Worm (Caenorhabditis elegans) whole organism, L2 larva: ENCODE measurements around the gene D2024.1.

Source experiments
- F13H6.1 ChIP-seq: sonication (generic microtip); optimal IDR thresholded peaks from 2 replicates; lab custom pipeline; 2016; ENCODE audit warnings: missing genetic modification characterization, missing compliant biosample characterization
- R02D3.7 ChIP-seq: fragments of 150-350 bp; optimal IDR thresholded peaks from 2 replicates; lab custom pipeline; 2014; ENCODE audit warnings: missing biosample characterization, missing genetic modification characterization
- Y55F3AM.14 ChIP-seq: fragments of 200-800 bp; sonication (Bioruptor generic); optimal IDR thresholded peaks from 2 replicates; lab custom pipeline; 2018; ENCODE audit warnings: mild to moderate bottlenecking, missing genetic modification characterization, missing compliant biosample characterization
- ZK546.5 ChIP-seq: sonication (generic microtip); optimal IDR thresholded peaks from 2 replicates; lab custom pipeline; 2017; ENCODE audit warnings: missing biosample characterization, missing genetic modification characterization
- alr-1 ChIP-seq: fragments of 150-350 bp; optimal IDR thresholded peaks from 2 replicates; lab custom pipeline; 2014; ENCODE audit warnings: missing biosample characterization, missing genetic modification characterization
- ama-1 ChIP-seq: fragments of 150-350 bp; optimal IDR thresholded peaks from 2 replicates; lab custom pipeline; 2018; ENCODE audit warnings: inconsistent platforms
- ceh-16 ChIP-seq: fragments of 150-350 bp; optimal IDR thresholded peaks from 2 replicates; lab custom pipeline; 2014; ENCODE audit warnings: missing biosample characterization, missing genetic modification characterization
- crh-2 ChIP-seq: sonication (generic microtip); optimal IDR thresholded peaks from 2 replicates; lab custom pipeline; 2017; ENCODE audit warnings: missing biosample characterization, missing genetic modification characterization
- elt-1 ChIP-seq: fragments of 150-350 bp; optimal IDR thresholded peaks from 2 replicates; lab custom pipeline; 2014; ENCODE audit warnings: missing biosample characterization, missing genetic modification characterization
- elt-3 ChIP-seq: sonication (generic microtip); optimal IDR thresholded peaks from 2 replicates; lab custom pipeline; 2017; ENCODE audit warnings: missing biosample characterization, missing genetic modification characterization
- lin-11 ChIP-seq: fragments of 150-350 bp; sonication (generic microtip); optimal IDR thresholded peaks from 2 replicates; lab custom pipeline; 2014; ENCODE audit warnings: missing biosample characterization, missing genetic modification characterization, inconsistent platforms, mixed read lengths
- lin-13 ChIP-seq: fragments of 150-350 bp; optimal IDR thresholded peaks from 2 replicates; lab custom pipeline; 2014; ENCODE audit warnings: missing biosample characterization, missing genetic modification reagents, missing genetic modification characterization
- lin-39 ChIP-seq: fragments of 150-350 bp; optimal IDR thresholded peaks from 2 replicates; lab custom pipeline; 2014; ENCODE audit warnings: missing biosample characterization, missing genetic modification reagents, missing genetic modification characterization
- mab-5 ChIP-seq: fragments of 150-350 bp; optimal IDR thresholded peaks from 2 replicates; lab custom pipeline; 2014; ENCODE audit warnings: missing biosample characterization, missing genetic modification characterization
- mbf-1 ChIP-seq: sonication (generic microtip); optimal IDR thresholded peaks from 2 replicates; lab custom pipeline; 2017; ENCODE audit warnings: missing biosample characterization, missing genetic modification characterization
- mdl-1 ChIP-seq, 2 experiments: fragments of 150-350 bp in 1 of 2; sonication (generic microtip) in 1 of 2; optimal IDR thresholded peaks; 2 replicates each; lab custom pipeline; 2017; ENCODE audit warnings: missing biosample characterization in 2 of 2, missing genetic modification characterization in 2 of 2
- nhr-10 ChIP-seq: sonication (generic microtip); optimal IDR thresholded peaks from 2 replicates; lab custom pipeline; 2017; ENCODE audit warnings: missing biosample characterization, missing genetic modification characterization
- nhr-11 ChIP-seq: fragments of 150-350 bp; optimal IDR thresholded peaks from 2 replicates; lab custom pipeline; 2014; ENCODE audit warnings: missing biosample characterization, missing genetic modification characterization
- nhr-12 ChIP-seq: fragments of 150-350 bp; optimal IDR thresholded peaks from 2 replicates; lab custom pipeline; 2014; ENCODE audit warnings: missing biosample characterization, missing genetic modification characterization
- nhr-129 ChIP-seq: fragments of 150-350 bp; optimal IDR thresholded peaks from 2 replicates; lab custom pipeline; 2014; ENCODE audit warnings: missing biosample characterization, missing genetic modification characterization
- nhr-21 ChIP-seq: fragments of 150-350 bp; optimal IDR thresholded peaks from 2 replicates; lab custom pipeline; 2014; ENCODE audit warnings: missing biosample characterization, missing genetic modification characterization
- nhr-23 ChIP-seq: fragments of 150-350 bp; optimal IDR thresholded peaks from 2 replicates; lab custom pipeline; 2014; ENCODE audit warnings: missing biosample characterization, missing genetic modification reagents, missing genetic modification characterization
- nhr-6 ChIP-seq: fragments of 150-350 bp; optimal IDR thresholded peaks from 2 replicates; lab custom pipeline; 2014; ENCODE audit warnings: missing biosample characterization, missing genetic modification characterization
- skn-1 ChIP-seq: sonication (generic microtip); optimal IDR thresholded peaks from 2 replicates; lab custom pipeline; 2017; ENCODE audit warnings: missing biosample characterization, missing genetic modification characterization
- sma-3 ChIP-seq: sonication (generic microtip); optimal IDR thresholded peaks from 2 replicates; lab custom pipeline; 2016; ENCODE audit warnings: missing genetic modification reagents, missing genetic modification characterization, missing compliant biosample characterization
- sma-9 ChIP-seq, 2 experiments: fragments of 150-350 bp in 1 of 2; sonication (generic microtip) in 1 of 2; optimal IDR thresholded peaks; 2 replicates each; lab custom pipeline; 2014 to 2016; ENCODE audit warnings: missing genetic modification characterization in 2 of 2, mild to moderate bottlenecking in 1 of 2, missing biosample characterization in 1 of 2, missing compliant biosample characterization in 1 of 2, missing genetic modification reagents in 1 of 2, moderate library complexity in 1 of 2
- snpc-4 ChIP-seq: fragments of 150-350 bp; optimal IDR thresholded peaks from 2 replicates; lab custom pipeline; 2014; ENCODE audit warnings: missing biosample characterization, missing genetic modification characterization
- unc-39 ChIP-seq: fragments of 150-350 bp; optimal IDR thresholded peaks from 2 replicates; lab custom pipeline; 2014; ENCODE audit warnings: missing biosample characterization, missing genetic modification characterization
- unc-62 ChIP-seq: fragments of 150-350 bp; optimal IDR thresholded peaks from 2 replicates; lab custom pipeline; 2014; ENCODE audit warnings: missing biosample characterization, missing genetic modification reagents, missing genetic modification characterization
- zag-1 ChIP-seq: fragments of 150-350 bp; optimal IDR thresholded peaks from 2 replicates; lab custom pipeline; 2014; ENCODE audit warnings: missing biosample characterization, missing genetic modification characterization
- ztf-11 ChIP-seq: sonication (generic microtip); optimal IDR thresholded peaks from 2 replicates; lab custom pipeline; 2017; ENCODE audit warnings: missing biosample characterization, missing genetic modification characterization
- ztf-4 ChIP-seq: fragments of 150-350 bp; optimal IDR thresholded peaks from 2 replicates; lab custom pipeline; 2014; ENCODE audit warnings: missing biosample characterization, missing genetic modification characterization

D2024.1 gene

ce11 chrIV:7216210-7216609 lies 31.1 kb upstream of the D2024.1 start:
- TF ChIP-seq unc-62 (GFP tag; lab: Kevin White, UChicago), result no peak
- TF ChIP-seq nhr-6 (tag; lab: Kevin White, UChicago), result no peak
- TF ChIP-seq snpc-4 (tag; lab: Kevin White, UChicago), result no peak
- no peak for TF ChIP-seq sma-9 (GFP tag; optimal IDR thresholded peaks at IDR 0.05; lab: Kevin White, UChicago)
- TF ChIP-seq sma-9 (tag; optimal IDR thresholded peaks at IDR 0.05; lab: Kevin White, UChicago), result no peak
- TF ChIP-seq zag-1 (tag; lab: Kevin White, UChicago), result no peak
- TF ChIP-seq unc-39, result no peak
- TF ChIP-seq R02D3.7 (tag; lab: Kevin White, UChicago), result no peak
- TF ChIP-seq nhr-12 (tag; lab: Kevin White, UChicago), result no peak
- no peak for TF ChIP-seq nhr-10 (tag; lab: Kevin White, UChicago)
- TF ChIP-seq nhr-21, result no peak

ce11 chrIV:7219398-7220087 lies 27.8 kb upstream of the D2024.1 start, which contains the start of the genes glb-23 and R13A1.1:
Gene glb-23, minus strand, starts transcription at chrIV:7219498.
Gene R13A1.1, plus strand, starts transcription at chrIV:7220037.
- no peak for TF ChIP-seq lin-39 (tag; lab: Kevin White, UChicago)
- no peak for TF ChIP-seq nhr-6 (tag; lab: Kevin White, UChicago)
- no peak for TF ChIP-seq ceh-16
- no peak for TF ChIP-seq ama-1
- TF ChIP-seq crh-2 (tag; lab: Kevin White, UChicago), result no peak
- no peak for TF ChIP-seq mab-5
- TF ChIP-seq Y55F3AM.14 (GFP tag; lab: Kevin White, UChicago), result no peak
- TF ChIP-seq ztf-11 (tag; lab: Kevin White, UChicago), result no peak
- TF ChIP-seq lin-11 (tag; lab: Kevin White, UChicago), result no peak
- TF ChIP-seq nhr-11 (tag; lab: Kevin White, UChicago), result no peak
- no peak for TF ChIP-seq skn-1 (tag; lab: Kevin White, UChicago)
- no peak for TF ChIP-seq sma-3 (GFP tag; lab: Kevin White, UChicago)
- TF ChIP-seq elt-3 (tag; lab: Kevin White, UChicago), result no peak
- TF ChIP-seq ZK546.5, result no peak

DNA sequence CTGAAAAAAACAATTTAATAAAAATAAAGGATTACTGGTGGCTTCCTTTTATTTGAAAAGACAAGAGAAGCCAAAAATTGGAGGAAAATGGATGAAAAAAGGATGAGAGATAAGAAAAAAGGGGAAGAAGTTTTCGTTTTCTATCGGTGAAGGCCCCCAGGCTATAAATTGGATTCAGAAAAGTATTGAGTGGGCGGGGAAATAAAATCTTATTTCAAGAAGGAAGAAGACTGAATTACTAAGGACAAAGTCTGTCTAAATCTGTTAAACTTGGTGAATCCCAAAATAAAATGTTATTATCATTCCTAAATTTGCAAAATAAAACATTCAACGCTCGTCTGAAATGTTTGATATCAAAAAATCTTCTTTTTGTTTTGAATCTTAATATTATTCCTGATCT lies 25.3 kb upstream of the D2024.1 start:
- TF ChIP-seq alr-1 (no peak), ztf-4 (tag; lab: Kevin White, UChicago) (no peak), sma-3 (GFP tag; lab: Kevin White, UChicago) (no peak), lin-13 (GFP tag; lab: Kevin White, UChicago) (no peak), ama-1 (no peak), nhr-23 (tag; lab: Kevin White, UChicago) (no peak), nhr-12 (tag; lab: Kevin White, UChicago) (no peak), nhr-11 (tag; lab: Kevin White, UChicago) (no peak), mdl-1 (tag; optimal IDR thresholded peaks at IDR 0.05; lab: Kevin White, UChicago) (no peak), unc-62 (GFP tag; lab: Kevin White, UChicago) (no peak), zag-1 (tag; lab: Kevin White, UChicago) (no peak), elt-3 (tag; lab: Kevin White, UChicago) (no peak)

DNA sequence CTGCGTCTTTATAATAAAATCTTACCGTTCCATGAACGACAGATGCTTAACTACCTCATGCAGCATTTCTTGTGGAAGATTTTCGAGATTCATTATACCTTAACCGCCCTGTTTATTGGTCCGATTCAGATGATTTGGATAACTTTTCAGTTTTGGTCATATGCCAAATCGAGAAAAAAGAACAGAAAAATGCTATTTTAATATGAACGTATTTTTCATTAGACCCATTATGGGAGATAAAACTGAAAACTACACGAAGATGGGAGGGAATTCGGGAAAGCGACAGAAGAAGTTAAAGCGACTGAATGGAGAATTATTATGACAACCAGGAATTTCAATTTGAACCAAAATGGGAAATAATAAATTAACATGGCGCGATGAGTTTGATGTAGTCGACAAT lies 20.3 kb upstream of the D2024.1 start, which contains the start of gene R13A1.10:
TSS of gene R13A1.10 (minus strand) at position 101 of the 400 bp plus-strand sequence.
- no peak for TF ChIP-seq F13H6.1 (tag; lab: Kevin White, UChicago)
- no peak for TF ChIP-seq mbf-1 (tag; lab: Kevin White, UChicago)
- TF ChIP-seq, all 48 proteins: peak for 0

DNA sequence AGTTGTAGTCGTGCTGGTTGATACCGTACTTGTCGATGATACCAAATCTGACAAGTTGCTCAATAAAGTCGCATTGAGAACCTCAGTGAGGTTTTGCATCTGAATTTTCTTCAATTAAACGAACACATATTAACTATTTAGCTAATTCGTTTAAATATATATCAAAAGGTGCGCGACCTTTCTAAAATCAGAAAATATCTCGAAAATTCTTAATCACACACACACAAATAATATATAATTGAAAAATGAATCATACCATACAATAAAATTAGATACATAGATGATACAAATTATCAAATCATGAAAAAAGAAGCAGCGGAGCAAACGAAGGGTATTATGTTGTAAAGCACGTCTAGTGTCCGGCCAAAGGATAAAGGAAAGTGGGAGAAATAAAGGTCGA lies 19.1 kb upstream of the D2024.1 start, which contains the start of gene D2024.5:
TSS of gene D2024.5 (minus strand) at position 101 of the 400 bp plus-strand sequence.
- TF ChIP-seq elt-1 (tag; lab: Kevin White, UChicago) (no peak), nhr-129 (tag; lab: Kevin White, UChicago) (no peak), lin-13 (GFP tag; lab: Kevin White, UChicago) (no peak), R02D3.7 (tag; lab: Kevin White, UChicago) (no peak)
- TF ChIP-seq, all 48 proteins: peak for 0
